Worm (Caenorhabditis elegans) whole organism, L1 larva: ENCODE data around the gene Y19D2B.1.
A peak's percentile ranks its signal among the peaks of the same experiment; 100 is the strongest.

ENCODE experiments used
- egl-27 ChIP-seq, 2 experiments: fragments of 150-350 bp in 1 of 2; sonication (generic microtip); optimal IDR thresholded peaks; 3 replicates each; lab custom pipeline; 2017 to 2018; ENCODE audit warnings: missing biosample characterization in 2 of 2, missing genetic modification characterization in 2 of 2, missing genetic modification reagents in 2 of 2
- fkh-4 ChIP-seq: sonication (generic microtip); optimal IDR thresholded peaks from 2 replicates; lab custom pipeline; 2016; ENCODE audit warnings: missing compliant biosample characterization, missing genetic modification characterization, borderline replicate concordance
- snpc-4 ChIP-seq: fragments of 150-350 bp; optimal IDR thresholded peaks from 2 replicates; lab custom pipeline; 2014; ENCODE audit warnings: missing biosample characterization, missing genetic modification characterization
- unc-30 ChIP-seq: sonication (generic microtip); optimal IDR thresholded peaks from 2 replicates; lab custom pipeline; 2017; ENCODE audit warnings: missing biosample characterization, missing genetic modification characterization
- unc-86 ChIP-seq: sonication (generic microtip); optimal IDR thresholded peaks from 2 replicates; lab custom pipeline; 2016; ENCODE audit warnings: missing genetic modification characterization, missing compliant biosample characterization

DNA sequence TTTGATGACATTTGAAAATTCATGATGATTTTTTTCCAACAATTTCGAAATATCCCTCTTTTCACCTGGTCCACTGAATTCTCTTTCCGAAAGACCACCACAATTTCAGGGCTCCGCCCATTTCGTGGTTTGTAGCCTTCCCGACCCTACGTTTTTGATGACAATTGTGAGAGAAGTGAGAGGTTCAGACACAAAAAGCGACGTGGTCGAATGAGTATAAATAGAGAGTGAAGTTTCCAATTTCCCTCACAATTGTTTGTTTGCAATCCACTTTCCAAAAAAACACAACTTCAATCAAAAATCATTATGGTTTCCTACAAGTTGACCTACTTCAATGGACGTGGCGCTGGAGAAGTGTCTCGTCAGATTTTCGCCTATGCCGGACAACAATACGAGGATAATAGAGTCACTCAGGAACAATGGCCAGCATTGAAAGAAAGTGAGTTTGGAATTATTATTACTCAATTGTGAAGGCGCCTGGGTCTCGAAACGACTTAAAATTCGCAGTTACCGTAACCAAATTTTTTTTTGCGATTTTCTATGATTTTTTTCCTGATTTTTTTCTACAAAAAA is 27.4 kb upstream of the Y19D2B.1 start, which contains the start of gene gst-5:
- TF ChIP-seq egl-27 (tag; optimal IDR thresholded peaks at IDR 0.05; lab: Kevin White, UChicago) (peak in 1 of 2 experiments; percentile 13), unc-30 (tag; lab: Kevin White, UChicago) (no peak), fkh-4 (tag; lab: Kevin White, UChicago) (no peak), unc-86 (tag; lab: Kevin White, UChicago) (no peak), snpc-4 (tag; lab: Kevin White, UChicago) (no peak)
